Worm (Caenorhabditis elegans): ENCODE measurements around the gene mrps-34.

mrps-34 gene

DNA sequence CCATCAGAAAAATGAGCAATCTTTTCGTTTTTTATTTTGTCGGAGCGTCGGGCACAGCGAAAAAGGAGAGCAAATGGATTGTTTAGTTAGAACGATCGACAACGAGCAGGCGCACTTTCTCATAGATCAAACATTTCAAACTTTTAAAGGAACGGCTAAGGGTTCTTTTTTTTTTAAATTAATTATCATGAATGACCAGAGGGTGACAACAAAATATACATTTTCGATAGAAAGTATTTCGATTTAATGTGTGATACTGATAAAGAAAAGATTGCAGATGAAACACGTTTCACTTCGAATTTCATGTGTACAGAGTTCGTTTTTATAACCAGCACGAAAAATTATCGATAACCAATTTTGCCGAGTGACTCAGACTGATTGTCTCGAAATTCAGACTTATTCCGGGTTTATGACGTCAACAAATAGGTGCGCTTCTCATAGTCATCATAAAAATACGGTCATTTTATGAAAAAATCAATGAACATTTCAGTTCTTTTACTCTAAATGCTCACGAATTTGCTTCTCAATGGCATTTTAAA, 35.6 kb downstream of the mrps-34 start:
- TF ChIP-seq nhr-71 (tag; optimal IDR thresholded peaks at IDR 0.05) (no peak), efl-1 (optimal IDR thresholded peaks at IDR 0.05) (no peak), efl-1 (GFP tag; optimal IDR thresholded peaks at IDR 0.05 in 1 of 2) (peak in 1 of 2 experiments; percentile 61), ceh-63 (GFP tag; optimal IDR thresholded peaks at IDR 0.05) (no peak), nhr-77 (tag; optimal IDR thresholded peaks at IDR 0.05) (no peak), nhr-85 (tag) (peak; percentile 38)

DNA sequence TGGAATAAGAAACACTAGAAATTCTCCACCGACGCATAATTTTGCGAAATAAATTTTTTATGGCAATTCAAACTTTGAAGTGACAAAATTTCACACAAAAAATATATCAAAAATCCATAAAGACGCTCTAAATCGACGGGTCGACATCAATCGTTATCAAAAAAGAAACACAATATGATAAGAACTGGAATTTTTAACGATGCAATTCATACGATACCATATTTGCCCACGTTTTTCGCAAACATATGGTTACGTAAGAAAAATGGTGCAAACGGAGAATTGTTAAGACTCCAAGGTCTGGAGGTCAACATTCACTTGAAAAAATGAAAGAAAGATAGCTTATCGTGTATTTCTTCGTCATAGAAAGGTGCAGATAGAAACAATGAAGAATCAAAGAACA, 36.1 kb downstream of the mrps-34 start:
- TF ChIP-seq vab-15 (tag; optimal IDR thresholded peaks at IDR 0.05) = no peak
- TF ChIP-seq ceh-8 (GFP tag; optimal IDR thresholded peaks at IDR 0.05) = no peak
- no peak for TF ChIP-seq egl-27 (tag; optimal IDR thresholded peaks at IDR 0.05)
- TF ChIP-seq ceh-63 (GFP tag; optimal IDR thresholded peaks at IDR 0.05) = no peak
- peak; percentile 26 for TF ChIP-seq tlp-1 (tag; optimal IDR thresholded peaks at IDR 0.05)
- peak; percentile 43 for TF ChIP-seq pqm-1 (tag; optimal IDR thresholded peaks at IDR 0.05)
- peak; percentile 76 for TF ChIP-seq elt-2 (tag; optimal IDR thresholded peaks at IDR 0.05)

DNA sequence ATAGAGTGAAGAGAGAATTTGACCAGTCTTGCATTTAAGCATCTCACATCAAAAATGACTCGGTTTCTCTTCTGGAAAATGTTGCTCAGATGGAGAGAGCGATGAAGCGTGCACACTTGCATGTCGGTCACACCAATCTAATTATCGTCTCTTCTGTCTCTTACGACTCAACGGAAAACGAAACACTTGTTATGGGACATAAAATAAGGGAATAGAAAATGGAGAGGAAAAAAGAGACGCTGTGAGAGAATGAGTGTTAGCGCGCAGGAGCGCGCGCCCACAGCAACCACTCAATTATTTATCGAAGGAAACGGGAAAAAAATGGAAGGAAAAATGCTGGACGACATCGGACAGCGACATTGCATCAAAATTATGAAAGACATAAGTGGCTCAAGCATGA, 36.5 kb downstream of the mrps-34 start:
- TF ChIP-seq nhr-237 (tag; optimal IDR thresholded peaks at IDR 0.05) = peak; percentile 1
- TF ChIP-seq swsn-7 (tag; optimal IDR thresholded peaks at IDR 0.05) = peak; percentile 36
- TF ChIP-seq ceh-82 (tag; optimal IDR thresholded peaks at IDR 0.05) = peak in 1 of 3 experiments; percentile 39
- peak; percentile 68 for TF ChIP-seq tbx-2 (tag; optimal IDR thresholded peaks at IDR 0.05)
- TF ChIP-seq fkh-4 (tag; optimal IDR thresholded peaks at IDR 0.05; ENCODE audit: borderline replicate concordance) = peak; percentile 12
- TF ChIP-seq ceh-8 (GFP tag; optimal IDR thresholded peaks at IDR 0.05) = peak; percentile 7
- TF ChIP-seq lin-14 (GFP tag; optimal IDR thresholded peaks at IDR 0.05) = peak; percentile 91
- TF ChIP-seq egl-27 (tag; optimal IDR thresholded peaks at IDR 0.05) = no peak
- TF ChIP-seq ceh-88 (GFP tag; IDR thresholded peaks at IDR 0.05) = no peak
- TF ChIP-seq hlh-4 (tag; optimal IDR thresholded peaks at IDR 0.05) = no peak
- peak in 1 of 2 experiments; percentile 49 for TF ChIP-seq mdl-1 (tag; optimal IDR thresholded peaks at IDR 0.05)
- TF ChIP-seq dpl-1 (GFP tag; optimal IDR thresholded peaks at IDR 0.05) = peak in 1 of 3 experiments; percentile 0
- TF ChIP-seq fkh-8 (tag; optimal IDR thresholded peaks at IDR 0.05) = peak; percentile 64
- peak; percentile 26 for TF ChIP-seq nhr-71 (tag; optimal IDR thresholded peaks at IDR 0.05)
- no peak for TF ChIP-seq unc-62 (GFP tag; optimal IDR thresholded peaks at IDR 0.05)
- TF ChIP-seq lin-35 (GFP tag; optimal IDR thresholded peaks at IDR 0.05) = peak in 1 of 2 experiments; percentile 34
- no peak for TF ChIP-seq lin-15B (tag; optimal IDR thresholded peaks at IDR 0.05)
- TF ChIP-seq nhr-47 (tag; optimal IDR thresholded peaks at IDR 0.05) = peak; percentile 58
- peak; percentile 60 for TF ChIP-seq fkh-10 (GFP tag; optimal IDR thresholded peaks at IDR 0.05)
- TF ChIP-seq dsc-1 (tag; optimal IDR thresholded peaks at IDR 0.05) = peak; percentile 81
- TF ChIP-seq lir-3 (tag; optimal IDR thresholded peaks at IDR 0.05; ENCODE audit: poor library complexity) = no peak
- no peak for TF ChIP-seq F16B12.6 (tag; optimal IDR thresholded peaks at IDR 0.05)
- TF ChIP-seq lin-39 (tag; optimal IDR thresholded peaks at IDR 0.05) = no peak
- TF ChIP-seq egl-13 (tag; optimal IDR thresholded peaks at IDR 0.05) = peak; percentile 64
- TF ChIP-seq unc-86 (tag; optimal IDR thresholded peaks at IDR 0.05) = peak; percentile 62
- TF ChIP-seq ceh-63 (GFP tag; optimal IDR thresholded peaks at IDR 0.05) = no peak
- TF ChIP-seq zip-4 (GFP tag; optimal IDR thresholded peaks at IDR 0.05) = no peak
- TF ChIP-seq ces-1 (GFP tag; optimal IDR thresholded peaks at IDR 0.05) = peak; percentile 36
- TF ChIP-seq nhr-20 (tag; optimal IDR thresholded peaks at IDR 0.05) = no peak
- peak; percentile 20 for TF ChIP-seq blmp-1 (tag; optimal IDR thresholded peaks at IDR 0.05)
- no peak for TF ChIP-seq elt-3 (tag; optimal IDR thresholded peaks at IDR 0.05)
- peak in 1 of 2 experiments; percentile 4 for TF ChIP-seq efl-1 (optimal IDR thresholded peaks at IDR 0.05)
- TF ChIP-seq efl-1 (GFP tag; optimal IDR thresholded peaks at IDR 0.05 in 1 of 2) = no peak
- peak; percentile 32 for TF ChIP-seq snu-23 (GFP tag; optimal IDR thresholded peaks at IDR 0.05)
- TF ChIP-seq tlp-1 (tag; optimal IDR thresholded peaks at IDR 0.05) = no peak
- TF ChIP-seq grh-1 (GFP tag; IDR thresholded peaks at IDR 0.05) = no peak
- peak; percentile 37 for TF ChIP-seq xbp-1 (tag; optimal IDR thresholded peaks at IDR 0.05)
- TF ChIP-seq lsy-2 (tag; optimal IDR thresholded peaks at IDR 0.05) = peak in 1 of 2 experiments; percentile 58
- TF ChIP-seq sup-37 (GFP tag; optimal IDR thresholded peaks at IDR 0.05) = no peak
- no peak for TF ChIP-seq pax-3 (tag; optimal IDR thresholded peaks at IDR 0.05)

All from whole organism, L1 larva.